Fruit fly (Drosophila melanogaster) whole organism, prepupa: ENCODE measurements around the gene Rab19.

Source experiments
- Blimp-1 ChIP-seq: fragments of 200-800 bp; sonication (Bioruptor generic); optimal IDR thresholded peaks from 3 replicates; lab custom pipeline; 2017; ENCODE audit warnings: missing biosample characterization, missing genetic modification characterization, mild to moderate bottlenecking, moderate library complexity, missing genetic modification reagents
- CG15336 ChIP-seq: fragments of 200-800 bp; sonication (Bioruptor generic); IDR thresholded peaks from 2 replicates; pipeline ENCODE4 v1.3.6; 2022; ENCODE audit warnings: missing biosample characterization, missing genetic modification characterization
- CG6854 ChIP-seq: fragments of 200-800 bp; sonication (Bioruptor generic); optimal IDR thresholded peaks from 2 replicates; lab custom pipeline; 2017; ENCODE audit warnings: missing biosample characterization, mild to moderate bottlenecking, missing genetic modification characterization
- CG8632 ChIP-seq: fragments of 200-800 bp; sonication (Bioruptor generic); optimal IDR thresholded peaks from 3 replicates; lab custom pipeline; 2016; ENCODE audit warnings: missing biosample characterization, missing genetic modification characterization
- Smox ChIP-seq: fragments of 200-800 bp; sonication (Bioruptor generic); optimal IDR thresholded peaks from 3 replicates; lab custom pipeline; 2016; ENCODE audit warnings: missing biosample characterization, missing genetic modification characterization
- acj6 ChIP-seq: fragments of 200-800 bp; sonication (Bioruptor generic); optimal IDR thresholded peaks from 3 replicates; lab custom pipeline; 2016; ENCODE audit warnings: missing biosample characterization, missing genetic modification characterization

DNA sequence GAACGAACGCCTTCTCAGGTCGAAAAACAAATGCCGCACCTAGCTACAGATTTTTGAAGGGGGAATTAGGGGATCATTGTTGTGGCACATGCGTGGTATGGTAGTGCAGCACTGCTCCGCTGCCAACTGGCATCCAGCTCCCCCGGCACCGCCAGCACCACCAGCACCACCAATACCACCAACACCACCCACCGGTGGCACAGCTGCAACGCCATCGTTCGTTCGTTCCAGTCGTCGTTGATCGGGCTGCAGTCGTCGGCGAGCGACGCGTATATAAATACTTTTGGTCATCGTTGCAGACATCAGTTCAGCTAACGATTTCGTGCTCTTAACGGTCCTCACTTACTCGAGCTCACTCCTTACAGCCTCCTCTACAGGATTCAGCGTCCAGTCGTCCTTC lies 28.7 kb downstream of the Rab19 start, which contains the start of gene CG34461:
- TF ChIP-seq CG6854 (GFP tag; lab: Kevin White, UChicago) (no peak), Smox (GFP tag; lab: Kevin White, UChicago) (no peak), Blimp-1 (GFP tag; lab: Kevin White, UChicago) (no peak), CG15336 (GFP tag; lab: Robert Waterston, UW) (no peak), CG8632 (GFP tag; lab: Kevin White, UChicago) (no peak), acj6 (GFP tag; lab: Kevin White, UChicago) (no peak)
